Worm (Caenorhabditis elegans) whole organism, L3 larva: ENCODE measurements around the gene vdac-1.

ENCODE experiments used
- ama-1 ChIP-seq: fragments of 150-350 bp; optimal IDR thresholded peaks from 2 replicates; lab custom pipeline; 2018
- egl-27 ChIP-seq: sonication (generic microtip); optimal IDR thresholded peaks from 4 replicates; lab custom pipeline; 2017; ENCODE audit warnings: missing biosample characterization, missing genetic modification reagents, missing genetic modification characterization
- jun-1 ChIP-seq: fragments of 150-350 bp; optimal IDR thresholded peaks from 2 replicates; lab custom pipeline; 2014; ENCODE audit warnings: missing biosample characterization, missing genetic modification reagents, missing genetic modification characterization

- no peak for TF ChIP-seq egl-27 (tag; lab: Kevin White, UChicago)
- no peak for TF ChIP-seq ama-1 (lab: Kevin White, UChicago)
- TF ChIP-seq jun-1 (tag; lab: Kevin White, UChicago): no peak
These were observed 47.5 kb downstream of the vdac-1 start, which contains the start of gene F13B6.2 for ce11 chrIV:7460225-7460624.
